Worm (Caenorhabditis elegans) whole organism, midembryonic: ENCODE measurements around the gene F53B1.9.

ENCODE experiments used
- T22C8.4 ChIP-seq: fragments of 200-800 bp; sonication (Bioruptor generic); IDR thresholded peaks from 2 replicates; pipeline ENCODE4 v1.3.6; 2022; ENCODE audit warnings: missing genetic modification characterization, missing compliant biosample characterization
- flt-1 ChIP-seq: fragments of 200-800 bp; sonication (Bioruptor generic); IDR thresholded peaks from 2 replicates; pipeline ENCODE4 v1.3.6; 2022; ENCODE audit warnings: missing genetic modification characterization, missing compliant biosample characterization
- ref-1 ChIP-seq: fragments of 200-800 bp; sonication (Bioruptor generic); conservative IDR thresholded peaks from 2 replicates; pipeline ENCODE4 v1.3.6; 2022; ENCODE audit warnings: missing genetic modification reagents, missing genetic modification characterization, missing compliant biosample characterization
- ztf-23 ChIP-seq: fragments of 200-800 bp; sonication (Bioruptor generic); IDR thresholded peaks from 2 replicates; pipeline ENCODE4 v1.3.6; 2022; ENCODE audit warnings: missing genetic modification reagents, missing genetic modification characterization, missing compliant biosample characterization
- ztf-29 ChIP-seq: fragments of 200-800 bp; sonication (Bioruptor generic); IDR thresholded peaks from 2 replicates; pipeline ENCODE4 v1.3.6; 2022; ENCODE audit warnings: missing genetic modification reagents, missing genetic modification characterization, missing compliant biosample characterization

- TF ChIP-seq flt-1 (GFP tag; lab: Robert Waterston, UW) (no peak), ztf-23 (GFP tag; lab: Robert Waterston, UW) (no peak), ref-1 (no peak), T22C8.4 (no peak), ztf-29 (GFP tag; lab: Robert Waterston, UW) (no peak)
These were observed 15.3 kb downstream of the F53B1.9 start for ce11 chrX:2116304-2116867.
